Worm (Caenorhabditis elegans): ENCODE data around the gene ugt-65.
A peak's percentile ranks its signal among the peaks of the same experiment; 100 is the strongest.

DNA sequence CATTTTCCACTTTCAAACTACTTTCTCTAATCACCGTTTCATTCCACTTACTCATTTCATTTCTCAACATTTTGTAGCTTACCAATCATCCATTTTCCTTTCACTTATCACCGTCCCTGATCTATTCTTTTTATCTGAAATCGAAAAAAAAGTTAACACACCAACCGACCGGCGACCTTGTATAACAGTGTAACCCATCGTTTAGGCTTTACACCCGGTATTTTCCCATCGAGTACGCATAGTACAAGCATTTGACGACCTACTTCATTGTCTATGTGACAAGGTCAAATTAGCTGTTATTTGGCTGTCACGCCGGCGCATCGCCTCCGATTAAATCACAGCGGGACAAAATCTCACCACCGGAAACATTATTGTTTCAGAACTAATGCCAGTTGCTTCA is 9.0 kb downstream of the ugt-65 start:
- TF ChIP-seq fos-1 (tag; optimal IDR thresholded peaks at IDR 0.05) (no peak), snpc-4 (tag; optimal IDR thresholded peaks at IDR 0.05) (no peak), ZK546.5 (tag; optimal IDR thresholded peaks at IDR 0.05) (no peak), lsy-2 (tag; optimal IDR thresholded peaks at IDR 0.05) (no peak), zag-1 (tag; optimal IDR thresholded peaks at IDR 0.05) (no peak), fkh-10 (GFP tag; optimal IDR thresholded peaks at IDR 0.05) (no peak), nhr-10 (tag; optimal IDR thresholded peaks at IDR 0.05) (no peak), unc-62 (GFP tag; optimal IDR thresholded peaks at IDR 0.05 in 1 of 2) (peak in 1 of 2 experiments; percentile 86), unc-62 (tag; optimal IDR thresholded peaks at IDR 0.05) (no peak), Y5F2A.4 (GFP tag; optimal IDR thresholded peaks at IDR 0.05) (no peak)
